Worm (Caenorhabditis elegans): Measurements from ENCODE around the gene frpr-14.
A peak's percentile ranks its signal among the peaks of the same experiment; 100 is the strongest.

frpr-14 gene

DNA sequence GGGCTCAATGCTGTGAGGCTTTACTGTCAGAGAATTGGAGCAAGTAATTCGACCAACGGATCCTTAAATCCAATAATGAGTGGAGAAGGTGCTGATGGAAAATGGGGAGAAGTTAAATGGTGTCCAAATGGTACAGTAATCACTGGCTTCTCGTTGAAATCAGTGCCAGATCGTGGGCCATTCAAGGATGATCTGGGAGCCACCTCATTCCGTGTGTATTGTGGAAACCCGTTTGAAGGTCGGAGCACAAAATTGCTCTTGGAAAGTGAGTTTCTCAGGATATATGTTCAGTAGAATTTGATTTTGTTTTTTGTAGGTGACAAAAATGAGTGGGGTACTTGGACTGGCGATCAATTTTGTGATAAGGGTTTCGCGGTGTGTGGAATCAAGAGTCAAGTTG is 25.1 kb downstream of the frpr-14 start:
- TF ChIP-seq mep-1 (tag; optimal IDR thresholded peaks at IDR 0.05): no peak
- no peak for TF ChIP-seq hlh-30 (tag; optimal IDR thresholded peaks at IDR 0.05; ENCODE audit: insufficient read depth)
- TF ChIP-seq cey-2 (tag; optimal IDR thresholded peaks at IDR 0.05; ENCODE audit: borderline replicate concordance, insufficient read depth): no peak
- TF ChIP-seq unc-62 (GFP tag; optimal IDR thresholded peaks at IDR 0.05 in 1 of 2): peak in 1 of 2 experiments; percentile 93
- TF ChIP-seq unc-62 (tag; optimal IDR thresholded peaks at IDR 0.05): no peak

DNA sequence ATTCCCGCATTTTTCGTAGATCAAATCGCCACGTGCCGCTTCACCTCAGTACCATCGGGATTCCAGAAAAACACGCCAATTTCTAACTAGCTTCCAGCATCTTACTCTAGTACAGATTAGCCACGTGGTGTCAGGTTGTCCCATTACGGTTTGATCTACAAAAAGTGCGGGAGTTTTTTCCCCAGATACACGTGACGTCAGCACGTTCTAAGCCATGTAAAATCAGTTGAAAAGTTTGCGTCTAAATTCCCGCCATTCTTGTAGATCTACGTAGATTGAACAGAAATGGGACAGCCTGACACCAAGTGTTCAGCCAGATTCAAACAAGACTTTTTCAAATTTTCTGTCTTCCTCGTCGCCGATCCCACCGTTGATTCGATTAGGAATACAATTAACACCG is 27.8 kb downstream of the frpr-14 start, which contains the start of gene T02H6.9:
Gene T02H6.9, plus strand, starts transcription at position 301 of the 400 bp plus-strand sequence.
- no peak for TF ChIP-seq lin-38 (GFP tag; IDR thresholded peaks at IDR 0.05)
- no peak for TF ChIP-seq arid-1 (GFP tag; conservative IDR thresholded peaks at IDR 0.05)
- no peak for TF ChIP-seq ceh-82 (tag; optimal IDR thresholded peaks at IDR 0.05)
- TF ChIP-seq lin-29 (GFP tag; IDR thresholded peaks at IDR 0.05): no peak

DNA sequence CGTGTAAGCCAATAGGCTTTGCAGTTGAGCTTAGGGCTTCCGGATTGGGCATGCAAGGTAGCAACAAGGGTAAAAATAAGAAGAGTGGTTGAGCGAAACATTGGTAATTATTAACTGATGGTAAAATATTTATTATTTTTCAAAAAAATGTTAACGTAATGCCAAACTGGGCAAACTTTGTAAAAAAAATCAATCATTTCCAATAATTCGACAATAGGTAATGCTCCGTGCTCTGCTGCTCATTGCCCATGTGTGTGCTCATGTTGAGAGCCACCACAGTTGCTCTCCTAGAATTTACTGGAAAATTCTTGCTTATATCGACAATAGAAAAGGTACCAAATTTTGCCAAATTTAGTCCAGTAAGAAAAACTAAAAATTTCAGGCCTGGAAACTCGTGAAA is 29.9 kb downstream of the frpr-14 start, which contains the start of the genes T02H6.10 and T02H6.8:
Gene T02H6.10, minus strand, starts transcription at position 101 of the 400 bp plus-strand sequence.
Gene T02H6.8, plus strand, starts transcription at position 221 of the 400 bp plus-strand sequence.
- TF ChIP-seq lin-39 (tag; optimal IDR thresholded peaks at IDR 0.05) (no peak), Y75B8A.6 (GFP tag; IDR thresholded peaks at IDR 0.05) (no peak), T20F7.1 (GFP tag; optimal IDR thresholded peaks at IDR 0.05) (no peak)

DNA sequence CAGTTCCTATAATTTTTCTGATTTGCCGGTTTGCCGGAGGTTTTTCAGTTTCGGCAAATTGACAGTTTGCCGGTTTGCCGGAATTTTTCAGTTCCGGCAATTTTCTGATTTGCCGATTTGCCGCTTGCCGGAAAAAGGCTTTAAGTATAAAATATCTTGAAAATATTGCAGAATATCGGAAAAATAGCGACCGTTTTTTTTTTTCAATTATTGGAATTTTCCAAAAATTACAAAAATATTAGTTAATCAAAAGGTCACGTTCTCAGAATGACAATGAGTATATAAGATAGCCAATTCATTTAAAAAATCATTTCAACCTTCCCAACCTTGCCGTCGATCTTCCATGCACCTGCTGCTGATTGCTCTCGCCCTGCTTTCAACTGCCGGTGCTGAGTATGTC is 31.6 kb downstream of the frpr-14 start, which contains the start of gene T02H6.7:
Gene T02H6.7, plus strand, starts transcription at position 301 of the 400 bp plus-strand sequence.
- TF ChIP-seq hlh-30 (tag; optimal IDR thresholded peaks at IDR 0.05; ENCODE audit: insufficient read depth) (no peak), F37D6.2 (tag; optimal IDR thresholded peaks at IDR 0.05) (no peak), nhr-237 (tag; optimal IDR thresholded peaks at IDR 0.05) (no peak), cey-2 (tag; optimal IDR thresholded peaks at IDR 0.05; ENCODE audit: borderline replicate concordance, insufficient read depth) (no peak), ama-1 (optimal IDR thresholded peaks at IDR 0.05) (no peak), pqm-1 (tag; optimal IDR thresholded peaks at IDR 0.05) (no peak), lin-13 (GFP tag; optimal IDR thresholded peaks at IDR 0.05) (no peak), nhr-28 (tag; optimal IDR thresholded peaks at IDR 0.05) (no peak), hmg-1.1 (GFP tag; IDR thresholded peaks at IDR 0.05) (no peak), fkh-10 (GFP tag; optimal IDR thresholded peaks at IDR 0.05) (no peak), ceh-32 (tag; optimal IDR thresholded peaks at IDR 0.05; ENCODE audit: poor library complexity) (no peak), daf-12 (tag; optimal IDR thresholded peaks at IDR 0.05) (no peak), mep-1 (tag; optimal IDR thresholded peaks at IDR 0.05) (no peak), set-16 (GFP tag; IDR thresholded peaks at IDR 0.05) (no peak), F49E8.2 (tag; optimal IDR thresholded peaks at IDR 0.05; ENCODE audit: borderline replicate concordance) (no peak), snpc-1.2 (GFP tag; IDR thresholded peaks at IDR 0.05) (no peak), F44E2.7 (GFP tag; IDR thresholded peaks at IDR 0.05) (no peak), lin-15B (tag; optimal IDR thresholded peaks at IDR 0.05) (no peak), ztf-11 (tag; optimal IDR thresholded peaks at IDR 0.05) (no peak)

DNA sequence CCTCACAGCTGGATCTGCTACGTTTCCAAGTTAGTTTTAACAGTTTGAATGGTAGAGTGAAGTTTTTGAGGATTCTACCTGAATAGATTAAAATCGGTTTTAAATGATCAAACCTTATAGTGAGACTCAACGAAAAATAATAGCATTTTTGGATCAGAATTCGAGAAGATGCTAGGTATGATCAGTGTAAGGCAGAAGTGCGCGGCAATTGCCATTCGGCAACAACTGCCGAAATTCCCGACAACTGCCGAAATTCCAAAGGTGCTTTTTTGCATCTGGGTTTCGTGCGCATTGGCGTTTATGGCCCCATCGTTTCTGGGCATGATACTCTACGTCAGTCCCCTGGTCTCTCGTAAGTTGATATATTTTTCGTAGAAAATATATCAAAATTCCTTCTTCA is 32.7 kb downstream of the frpr-14 start, which contains the start of gene T02H6.6:
Gene T02H6.6, plus strand, starts transcription at position 301 of the 400 bp plus-strand sequence.
- TF ChIP-seq ceh-44 (GFP tag; IDR thresholded peaks at IDR 0.05) (no peak), mxl-3 (GFP tag; optimal IDR thresholded peaks at IDR 0.05) (no peak)

DNA sequence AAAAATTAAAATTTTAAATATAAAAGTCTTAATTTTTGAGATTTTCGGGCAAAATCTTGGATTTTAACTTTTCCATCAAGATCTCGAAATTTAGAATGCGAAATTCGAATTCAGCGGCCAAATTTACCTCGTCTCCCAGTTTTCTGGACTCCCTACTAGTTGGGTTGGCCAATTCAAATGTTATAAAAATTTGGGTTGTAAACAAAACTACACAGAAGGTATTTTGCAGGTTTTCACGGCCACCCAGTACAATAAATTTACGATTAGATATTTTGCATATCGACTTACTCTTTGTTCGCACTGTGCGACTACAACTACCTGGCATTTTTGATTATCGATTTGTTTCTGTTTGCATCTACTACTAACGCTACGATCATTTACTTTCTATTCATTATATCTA is 34.1 kb downstream of the frpr-14 start, which contains the start of gene T02H6.5:
Gene T02H6.5, plus strand, starts transcription at position 301 of the 400 bp plus-strand sequence.
- no peak for TF ChIP-seq nhr-41 (GFP tag; IDR thresholded peaks at IDR 0.05)
- TF ChIP-seq Y5F2A.4 (GFP tag; optimal IDR thresholded peaks at IDR 0.05): no peak
- TF ChIP-seq mep-1 (tag; optimal IDR thresholded peaks at IDR 0.05): no peak
- TF ChIP-seq unc-62 (GFP tag; optimal IDR thresholded peaks at IDR 0.05 in 1 of 2): no peak
- no peak for TF ChIP-seq unc-62 (tag; optimal IDR thresholded peaks at IDR 0.05)
- no peak for TF ChIP-seq ZK337.2 (GFP tag; IDR thresholded peaks at IDR 0.05)
- TF ChIP-seq set-16 (GFP tag; IDR thresholded peaks at IDR 0.05): no peak
- TF ChIP-seq dmd-9 (GFP tag; IDR thresholded peaks at IDR 0.05): no peak
- TF ChIP-seq lin-39 (tag; optimal IDR thresholded peaks at IDR 0.05): no peak
- TF ChIP-seq aha-1 (tag): no peak
- no peak for TF ChIP-seq nhr-237 (tag; optimal IDR thresholded peaks at IDR 0.05)
- TF ChIP-seq lsy-2 (tag; optimal IDR thresholded peaks at IDR 0.05): no peak
- no peak for TF ChIP-seq zip-2 (tag; optimal IDR thresholded peaks at IDR 0.05)
- no peak for TF ChIP-seq F49E8.2 (tag; optimal IDR thresholded peaks at IDR 0.05; ENCODE audit: borderline replicate concordance)

All from whole organism, L4 larva.